Worm (Caenorhabditis elegans) whole organism, early embryonic: ENCODE results near the gene C50F7.5.

ENCODE experiments used
- ama-1 ChIP-seq: fragments of 150-350 bp; optimal IDR thresholded peaks from 2 replicates; lab custom pipeline; 2014
- ceh-36 ChIP-seq: sonication (generic microtip); optimal IDR thresholded peaks from 2 replicates; lab custom pipeline; 2016; ENCODE audit warnings: missing genetic modification characterization, inconsistent platforms, missing compliant biosample characterization
- ets-7 ChIP-seq: sonication (generic microtip); optimal IDR thresholded peaks from 2 replicates; lab custom pipeline; 2016; ENCODE audit warnings: missing genotype, missing genetic modification characterization, missing compliant biosample characterization
- flt-1 ChIP-seq: fragments of 200-800 bp; sonication (Bioruptor generic); IDR thresholded peaks from 2 replicates; pipeline ENCODE4 v1.3.6; 2022; ENCODE audit warnings: missing genetic modification characterization, missing compliant biosample characterization
- sea-1 ChIP-seq: fragments of 200-800 bp; sonication (Bioruptor generic); conservative IDR thresholded peaks from 2 replicates; pipeline ENCODE4 v1.3.6; 2022; ENCODE audit warnings: missing genetic modification characterization, missing compliant biosample characterization
- tbx-11 ChIP-seq: fragments of 200-800 bp; sonication (Bioruptor generic); IDR thresholded peaks from 2 replicates; pipeline ENCODE4 v1.3.6; 2022; ENCODE audit warnings: missing genetic modification characterization, missing compliant biosample characterization

DNA sequence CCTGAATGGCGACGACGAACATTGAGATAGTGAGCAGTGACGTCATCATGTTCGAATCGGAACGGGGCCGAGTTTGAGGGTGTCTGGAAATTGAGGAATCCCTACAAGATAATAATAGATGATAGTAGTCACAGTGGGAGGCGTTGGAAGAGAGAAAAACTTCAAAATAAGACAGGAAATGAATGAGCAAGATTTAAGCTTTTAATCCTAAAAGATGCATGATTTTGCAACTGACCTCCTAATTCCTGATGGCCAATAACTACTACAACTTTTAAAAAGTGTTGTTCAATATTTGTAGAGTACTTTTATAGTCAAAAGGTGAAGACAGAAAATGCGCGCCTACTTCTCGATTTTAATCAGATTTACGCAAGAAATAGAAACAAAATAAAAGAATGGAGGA lies 28.2 kb upstream of the C50F7.5 start, which contains the start of gene flp-13:
- no peak for TF ChIP-seq flt-1 (GFP tag; lab: Robert Waterston, UW)
- TF ChIP-seq sea-1 = no peak
- no peak for TF ChIP-seq ceh-36 (tag; lab: Kevin White, UChicago)
- no peak for TF ChIP-seq ets-7 (tag; lab: Kevin White, UChicago)
- TF ChIP-seq tbx-11 (GFP tag; lab: Robert Waterston, UW) = no peak
- TF ChIP-seq ama-1 (lab: Kevin White, UChicago) = no peak
